Fruit fly (Drosophila melanogaster): ENCODE measurements around the gene CG14313.

The CG14313 gene

dm6 chr3R:18215300-18215699, 23.5 kb upstream of the CG14313 start:
- TF ChIP-seq bab1 (GFP tag; optimal IDR thresholded peaks at IDR 0.05) (peak; percentile 52), kay (GFP tag; ENCODE audit: borderline replicate concordance) (no peak), Crg-1 (GFP tag; optimal IDR thresholded peaks at IDR 0.05) (no peak), tj (GFP tag; optimal IDR thresholded peaks at IDR 0.05) (no peak), Clk (GFP tag; optimal IDR thresholded peaks at IDR 0.05) (no peak), CG33017 (tag; optimal IDR thresholded peaks at IDR 0.05) (peak; percentile 32), cic (GFP tag; optimal IDR thresholded peaks at IDR 0.05) (no peak), toe (GFP tag; optimal IDR thresholded peaks at IDR 0.05) (peak; percentile 69), CG7045 (GFP tag; optimal IDR thresholded peaks at IDR 0.05) (no peak), CG5204 (GFP tag; optimal IDR thresholded peaks at IDR 0.05) (peak; percentile 31), Hr96 (GFP tag; optimal IDR thresholded peaks at IDR 0.05) (peak; percentile 55), CG7101 (tag; optimal IDR thresholded peaks at IDR 0.05) (peak; percentile 10), cnc (optimal IDR thresholded peaks at IDR 0.05) (no peak), CG14711 (tag; optimal IDR thresholded peaks at IDR 0.05) (peak; percentile 22), ovo (GFP tag; optimal IDR thresholded peaks at IDR 0.05) (no peak), CG12768 (GFP tag; optimal IDR thresholded peaks at IDR 0.05) (peak; percentile 35), CG11617 (GFP tag; optimal IDR thresholded peaks at IDR 0.05) (peak; percentile 22), CG1620 (GFP tag; optimal IDR thresholded peaks at IDR 0.05) (no peak), Mnt (GFP tag; optimal IDR thresholded peaks at IDR 0.05) (peak; percentile 29), pad (GFP tag; optimal IDR thresholded peaks at IDR 0.05) (no peak)

DNA sequence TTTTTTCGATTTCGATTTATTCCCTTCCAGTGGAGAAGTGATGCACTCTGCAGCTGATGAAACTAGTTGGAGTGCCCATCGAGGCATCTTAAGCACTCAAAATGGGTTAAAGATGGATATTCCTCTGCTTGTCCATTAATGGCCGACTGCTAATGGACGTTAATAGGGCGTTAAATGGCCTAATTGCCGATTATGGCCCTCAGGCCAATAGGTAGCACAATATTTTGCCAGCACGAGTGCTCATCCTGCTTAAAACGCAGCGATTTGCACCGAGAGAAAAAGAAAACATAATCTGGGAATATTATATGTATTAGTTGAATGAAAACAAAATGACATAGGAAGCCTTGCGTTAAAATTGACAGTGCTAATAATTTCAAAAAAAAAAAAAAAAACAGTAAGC, 16.7 kb upstream of the CG14313 start, which contains the start of gene CG44158:
CG44158 (plus strand) TSS at position 301 of the 400 bp plus-strand sequence.
- TF ChIP-seq Mnt (GFP tag; optimal IDR thresholded peaks at IDR 0.05) = no peak
- no peak for TF ChIP-seq pad (GFP tag; optimal IDR thresholded peaks at IDR 0.05)
- TF ChIP-seq tj (GFP tag; optimal IDR thresholded peaks at IDR 0.05) = no peak
- no peak for TF ChIP-seq ovo (GFP tag; optimal IDR thresholded peaks at IDR 0.05)
- no peak for TF ChIP-seq cic (GFP tag; optimal IDR thresholded peaks at IDR 0.05)
- no peak for TF ChIP-seq bab1 (GFP tag; optimal IDR thresholded peaks at IDR 0.05)

- TF ChIP-seq Hr96 (GFP tag; optimal IDR thresholded peaks at IDR 0.05) (no peak), CG12768 (GFP tag; optimal IDR thresholded peaks at IDR 0.05) (no peak), cnc (optimal IDR thresholded peaks at IDR 0.05) (no peak), CG7101 (tag; optimal IDR thresholded peaks at IDR 0.05) (no peak), CG7045 (GFP tag; optimal IDR thresholded peaks at IDR 0.05) (no peak), Clk (GFP tag; optimal IDR thresholded peaks at IDR 0.05) (no peak)
Observed at dm6 chr3R:18199885-18200249, 8.1 kb upstream of the CG14313 start.

- peak; percentile 57 for TF ChIP-seq kay (GFP tag; ENCODE audit: borderline replicate concordance)
- no peak for TF ChIP-seq tj (GFP tag; optimal IDR thresholded peaks at IDR 0.05)
- TF ChIP-seq CG33017 (tag; optimal IDR thresholded peaks at IDR 0.05) = peak; percentile 25
Observed at dm6 chr3R:18199177-18199884, 7.6 kb upstream of the CG14313 start, which contains the start of the genes Ssdp and CG7985. Gene Ssdp, minus strand, starts transcription at chr3R:18199595. Gene CG7985, plus strand, starts transcription at chr3R:18199857.

- TF ChIP-seq Clk (GFP tag; optimal IDR thresholded peaks at IDR 0.05) (peak; percentile 25), cic (GFP tag; optimal IDR thresholded peaks at IDR 0.05) (peak; percentile 80), CG33017 (tag; optimal IDR thresholded peaks at IDR 0.05) (peak; percentile 14), Hr96 (GFP tag; optimal IDR thresholded peaks at IDR 0.05) (peak; percentile 4), CG14711 (tag; optimal IDR thresholded peaks at IDR 0.05) (peak; percentile 15), CG7101 (tag; optimal IDR thresholded peaks at IDR 0.05) (peak; percentile 64), bab1 (GFP tag; optimal IDR thresholded peaks at IDR 0.05) (no peak), CG11617 (GFP tag; optimal IDR thresholded peaks at IDR 0.05) (peak; percentile 60), toe (GFP tag; optimal IDR thresholded peaks at IDR 0.05) (no peak), pad (GFP tag; optimal IDR thresholded peaks at IDR 0.05) (peak; percentile 36), tj (GFP tag; optimal IDR thresholded peaks at IDR 0.05) (peak; percentile 56), Mnt (GFP tag; optimal IDR thresholded peaks at IDR 0.05) (peak; percentile 65), Crg-1 (GFP tag; optimal IDR thresholded peaks at IDR 0.05) (peak; percentile 34), kay (GFP tag; ENCODE audit: borderline replicate concordance) (no peak), CG7045 (GFP tag; optimal IDR thresholded peaks at IDR 0.05) (peak; percentile 55), CG12768 (GFP tag; optimal IDR thresholded peaks at IDR 0.05) (peak; percentile 73), CG5204 (GFP tag; optimal IDR thresholded peaks at IDR 0.05) (no peak), cnc (optimal IDR thresholded peaks at IDR 0.05) (no peak), ovo (GFP tag; optimal IDR thresholded peaks at IDR 0.05) (peak; percentile 46), CG1620 (GFP tag; optimal IDR thresholded peaks at IDR 0.05) (peak; percentile 59)
Observed at dm6 chr3R:18198518-18199118, 6.9 kb upstream of the CG14313 start.

dm6 chr3R:18197802-18198148, 6.0 kb upstream of the CG14313 start:
- TF ChIP-seq tj (GFP tag; optimal IDR thresholded peaks at IDR 0.05) (no peak), CG11617 (GFP tag; optimal IDR thresholded peaks at IDR 0.05) (no peak)
